Worm (Caenorhabditis elegans) whole organism, L2 larva: ENCODE results near the gene F41H10.5.

Source experiments
- ama-1 ChIP-seq: fragments of 150-350 bp; optimal IDR thresholded peaks from 2 replicates; lab custom pipeline; 2018; ENCODE audit warnings: inconsistent platforms
- lin-11 ChIP-seq: fragments of 150-350 bp; sonication (generic microtip); optimal IDR thresholded peaks from 2 replicates; lab custom pipeline; 2014; ENCODE audit warnings: missing biosample characterization, missing genetic modification characterization, inconsistent platforms, mixed read lengths
- nhr-237 ChIP-seq: fragments of 150-350 bp; optimal IDR thresholded peaks from 2 replicates; lab custom pipeline; 2014; ENCODE audit warnings: missing biosample characterization, missing genetic modification characterization
- ztf-4 ChIP-seq: fragments of 150-350 bp; optimal IDR thresholded peaks from 2 replicates; lab custom pipeline; 2014; ENCODE audit warnings: missing biosample characterization, missing genetic modification characterization

DNA sequence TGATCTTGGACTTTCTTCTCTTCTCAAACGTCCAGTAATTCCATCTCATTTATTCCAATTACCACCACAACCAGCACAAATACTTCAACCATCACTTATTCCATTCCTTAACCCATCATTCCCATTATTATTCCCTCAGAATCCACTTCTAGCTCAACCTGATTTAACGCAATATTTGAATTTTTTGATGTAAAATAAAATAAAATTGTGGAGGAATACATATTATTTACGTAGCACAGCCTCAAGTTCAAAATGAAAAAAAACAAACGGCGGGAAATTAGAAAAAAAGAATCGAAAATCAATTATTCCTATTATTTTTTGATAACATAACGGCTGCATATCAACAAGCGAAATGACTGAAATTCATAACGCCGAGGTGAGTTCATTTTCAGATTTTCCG is 44.6 kb downstream of the F41H10.5 start, which contains the start of gene ZK616.61:
- no peak for TF ChIP-seq lin-11 (tag; lab: Kevin White, UChicago)
- TF ChIP-seq ztf-4 (tag; lab: Kevin White, UChicago), result no peak
- no peak for TF ChIP-seq nhr-237 (tag; lab: Kevin White, UChicago)
- TF ChIP-seq ama-1 (lab: Kevin White, UChicago), result no peak
